Fruit fly (Drosophila melanogaster): ENCODE data around the gene CG13607.

Gene CG13607

dm6 chr3R:24142971-24143370 lies 26.8 kb upstream of the CG13607 start (continued):
- TF ChIP-seq trh (GFP tag; optimal IDR thresholded peaks at IDR 0.05) (no peak), CG4707 (GFP tag; optimal IDR thresholded peaks at IDR 0.05) (no peak), Antp (GFP tag; optimal IDR thresholded peaks at IDR 0.05) (no peak), CG18764 (GFP tag; optimal IDR thresholded peaks at IDR 0.05) (no peak), CG18011 (GFP tag; optimal IDR thresholded peaks at IDR 0.05) (no peak), Six4 (GFP tag; optimal IDR thresholded peaks at IDR 0.05) (no peak), Rx (GFP tag; IDR thresholded peaks at IDR 0.05) (0 out of 2 replicates have a peak, but pooled peaks have one; percentile 29), z (GFP tag; IDR thresholded peaks at IDR 0.05) (no peak), otp (GFP tag; IDR thresholded peaks at IDR 0.05) (no peak), br (optimal IDR thresholded peaks at IDR 0.05) (no peak), lab (GFP tag; optimal IDR thresholded peaks at IDR 0.05) (peak; percentile 24), Ssrp (tag; optimal IDR thresholded peaks at IDR 0.05) (peak; percentile 7), CG6175 (GFP tag; IDR thresholded peaks at IDR 0.05) (no peak), HLH54F (GFP tag; optimal IDR thresholded peaks at IDR 0.05) (no peak), shn (GFP tag; optimal IDR thresholded peaks at IDR 0.05) (no peak), CG15073 (GFP tag; optimal IDR thresholded peaks at IDR 0.05) (no peak), Dad (GFP tag; optimal IDR thresholded peaks at IDR 0.05) (no peak), CG11560 (tag; IDR thresholded peaks at IDR 0.05) (no peak), Awh (GFP tag; IDR thresholded peaks at IDR 0.05) (no peak), zen (tag; optimal IDR thresholded peaks at IDR 0.05) (no peak), dpn (GFP tag; optimal IDR thresholded peaks at IDR 0.05) (peak in 1 of 2 experiments; percentile 14), CG2889 (GFP tag; IDR thresholded peaks at IDR 0.05) (no peak), CG6683 (GFP tag; optimal IDR thresholded peaks at IDR 0.05) (no peak), BEAF-32 (GFP tag; optimal IDR thresholded peaks at IDR 0.05) (no peak), CG17328 (GFP tag; IDR thresholded peaks at IDR 0.05) (0 out of 2 replicates have a peak, but pooled peaks have one; percentile 25), Dll (GFP tag; IDR thresholded peaks at IDR 0.05; ENCODE audit: partially characterized antibody) (no peak), cwo (GFP tag; optimal IDR thresholded peaks at IDR 0.05) (peak; percentile 1), Hsf (GFP tag; optimal IDR thresholded peaks at IDR 0.05) (no peak), az2 (GFP tag; optimal IDR thresholded peaks at IDR 0.05) (peak; percentile 18), CG32532 (GFP tag; IDR thresholded peaks at IDR 0.05) (no peak), Pdp1 (GFP tag; optimal IDR thresholded peaks at IDR 0.05) (peak in 1 of 2 experiments; percentile 6), CG5245 (GFP tag; optimal IDR thresholded peaks at IDR 0.05) (peak; percentile 18), toy (GFP tag; IDR thresholded peaks at IDR 0.05) (no peak), grau (tag; optimal IDR thresholded peaks at IDR 0.05) (peak; percentile 15), ranshi (GFP tag; IDR thresholded peaks at IDR 0.05) (0 out of 2 replicates have a peak, but pooled peaks have one; percentile 21), fru (optimal IDR thresholded peaks at IDR 0.05) (no peak), stwl (tag; optimal IDR thresholded peaks at IDR 0.05) (no peak), stc (GFP tag; IDR thresholded peaks at IDR 0.05) (0 out of 2 replicates have a peak, but pooled peaks have one; percentile 40), HHEX (GFP tag; optimal IDR thresholded peaks at IDR 0.05) (no peak), Nf-YC (tag; optimal IDR thresholded peaks at IDR 0.05) (no peak), CG8388 (GFP tag; optimal IDR thresholded peaks at IDR 0.05) (peak; percentile 12), disco-r (GFP tag; optimal IDR thresholded peaks at IDR 0.05) (no peak), CG7372 (GFP tag; IDR thresholded peaks at IDR 0.05) (no peak), CG10366 (GFP tag; IDR thresholded peaks at IDR 0.05) (peak; percentile 21; the same call in 1 of the 2 replicates), ind (GFP tag; optimal IDR thresholded peaks at IDR 0.05) (peak; percentile 23), CG11085 (GFP tag; IDR thresholded peaks at IDR 0.05) (no peak), Asciz (GFP tag; optimal IDR thresholded peaks at IDR 0.05) (no peak), sens (GFP tag) (peak; percentile 82), CG12236 (GFP tag; optimal IDR thresholded peaks at IDR 0.05) (no peak), Hmx (GFP tag; optimal IDR thresholded peaks at IDR 0.05) (no peak), rib (GFP tag; IDR thresholded peaks at IDR 0.05) (no peak), CG13424 (tag; optimal IDR thresholded peaks at IDR 0.05) (peak; percentile 33), H2.0 (GFP tag; IDR thresholded peaks at IDR 0.05) (no peak)
